Fruit fly (Drosophila melanogaster): ENCODE data around the gene nAChRbeta3.
A peak's percentile ranks its signal among the peaks of the same experiment; 100 is the strongest.

The nAChRbeta3 gene

dm6 chr2L:520331-521000 lies 24.5 kb upstream of the nAChRbeta3 start (continued):
- peak; percentile 74 for TF ChIP-seq NC2β (GFP tag; optimal IDR thresholded peaks at IDR 0.05)
- peak; percentile 81 for TF ChIP-seq E2f1 (GFP tag; IDR thresholded peaks at IDR 0.05)
- peak; percentile 9 for TF ChIP-seq stwl (tag; optimal IDR thresholded peaks at IDR 0.05)
- TF ChIP-seq CG7839 (tag; optimal IDR thresholded peaks at IDR 0.05): peak; percentile 92
- TF ChIP-seq bab2 (GFP tag; optimal IDR thresholded peaks at IDR 0.05): peak; percentile 87
- TF ChIP-seq NK7.1 (GFP tag; optimal IDR thresholded peaks at IDR 0.05): peak; percentile 78
- 0 out of 2 replicates have a peak, but pooled peaks have one; percentile 38 for TF ChIP-seq CG11696 (GFP tag; IDR thresholded peaks at IDR 0.05)
- TF ChIP-seq CG34224 (GFP tag; IDR thresholded peaks at IDR 0.05; ENCODE audit: partially characterized antibody): no peak
- peak; percentile 76 for TF ChIP-seq CG33213 (GFP tag; optimal IDR thresholded peaks at IDR 0.05)
- TF ChIP-seq h (optimal IDR thresholded peaks at IDR 0.05): no peak
- TF ChIP-seq Sry-β (GFP tag; optimal IDR thresholded peaks at IDR 0.05): no peak
- TF ChIP-seq CG6765 (GFP tag; optimal IDR thresholded peaks at IDR 0.05): no peak
- TF ChIP-seq sqz (GFP tag; optimal IDR thresholded peaks at IDR 0.05): no peak
- TF ChIP-seq CG8388 (GFP tag; optimal IDR thresholded peaks at IDR 0.05): peak; percentile 93
- TF ChIP-seq Eip74EF (GFP tag; optimal IDR thresholded peaks at IDR 0.05): peak in 1 of 2 experiments; percentile 91
- no peak for TF ChIP-seq Scr (GFP tag; IDR thresholded peaks at IDR 0.05; ENCODE audit: partially characterized antibody)
- peak; percentile 17 for TF ChIP-seq Bdp1 (GFP tag; optimal IDR thresholded peaks at IDR 0.05)
- no peak for TF ChIP-seq Dref (GFP tag; IDR thresholded peaks at IDR 0.05)
- TF ChIP-seq dm (GFP tag; optimal IDR thresholded peaks at IDR 0.05): peak; percentile 77
- peak in 1 of 2 experiments; percentile 80 for TF ChIP-seq Hr78 (GFP tag; optimal IDR thresholded peaks at IDR 0.05)
- peak; percentile 75 for TF ChIP-seq her (GFP tag; optimal IDR thresholded peaks at IDR 0.05)
- peak in 1 of 3 experiments; percentile 93 for TF ChIP-seq lola (GFP tag; optimal IDR thresholded peaks at IDR 0.05)
- TF ChIP-seq lbe (GFP tag; optimal IDR thresholded peaks at IDR 0.05): no peak
- peak; percentile 39 for TF ChIP-seq CG3163 (GFP tag; optimal IDR thresholded peaks at IDR 0.05)
- TF ChIP-seq Dll (GFP tag; IDR thresholded peaks at IDR 0.05; ENCODE audit: partially characterized antibody): no peak
- TF ChIP-seq stc (GFP tag; IDR thresholded peaks at IDR 0.05): peak; percentile 90
- 0 out of 2 replicates have a peak, but pooled peaks have one; percentile 59 for TF ChIP-seq CG16779 (GFP tag; IDR thresholded peaks at IDR 0.05)
- peak; percentile 58; the same call in 2 of the 3 replicates for TF ChIP-seq CG11456 (GFP tag; IDR thresholded peaks at IDR 0.05)
- peak; percentile 54 for TF ChIP-seq CG10431 (GFP tag; optimal IDR thresholded peaks at IDR 0.05)
- no peak for TF ChIP-seq emc (GFP tag; optimal IDR thresholded peaks at IDR 0.05)
- no peak for TF ChIP-seq Hr39 (optimal IDR thresholded peaks at IDR 0.05)
- TF ChIP-seq Blimp-1 (GFP tag; optimal IDR thresholded peaks at IDR 0.05): peak; percentile 79
- peak; percentile 81 for TF ChIP-seq Awh (GFP tag; IDR thresholded peaks at IDR 0.05)
- no peak for TF ChIP-seq nerfin-2 (GFP tag; IDR thresholded peaks at IDR 0.05; ENCODE audit: partially characterized antibody)
- TF ChIP-seq CG9876 (GFP tag; optimal IDR thresholded peaks at IDR 0.05): peak; percentile 30
- TF ChIP-seq Lhr (GFP tag; optimal IDR thresholded peaks at IDR 0.05): peak; percentile 70
- peak; percentile 93 for TF ChIP-seq CG12391 (tag; optimal IDR thresholded peaks at IDR 0.05)
- peak; percentile 74 for TF ChIP-seq wor (GFP tag; IDR thresholded peaks at IDR 0.05)
- TF ChIP-seq cwo (GFP tag; optimal IDR thresholded peaks at IDR 0.05): peak; percentile 39
- peak; percentile 89 for TF ChIP-seq Rx (GFP tag; IDR thresholded peaks at IDR 0.05)
- TF ChIP-seq pho (GFP tag; optimal IDR thresholded peaks at IDR 0.05): peak; percentile 60
- TF ChIP-seq CG1602 (GFP tag; optimal IDR thresholded peaks at IDR 0.05): peak; percentile 78
- peak; percentile 95 for TF ChIP-seq CG1603 (tag; optimal IDR thresholded peaks at IDR 0.05)
- TF ChIP-seq CG14860 (GFP tag; IDR thresholded peaks at IDR 0.05; ENCODE audit: partially characterized antibody): no peak
- no peak for TF ChIP-seq rib (GFP tag; IDR thresholded peaks at IDR 0.05)
- peak; percentile 66 for TF ChIP-seq Deaf1 (tag; optimal IDR thresholded peaks at IDR 0.05)
- peak; percentile 72 for TF ChIP-seq CG18619 (GFP tag; optimal IDR thresholded peaks at IDR 0.05)
- peak; percentile 67 for TF ChIP-seq tup (GFP tag; optimal IDR thresholded peaks at IDR 0.05)
- TF ChIP-seq CG11695 (GFP tag; IDR thresholded peaks at IDR 0.05): peak; percentile 87

Data from whole organism, embryonic.